Worm (Caenorhabditis elegans): Measurements from ENCODE around the gene tba-8.

- TF ChIP-seq ama-1 (optimal IDR thresholded peaks at IDR 0.05) (no peak), tbx-37 (GFP tag; conservative IDR thresholded peaks at IDR 0.05) (no peak), hmbx-1 (tag; optimal IDR thresholded peaks at IDR 0.05) (no peak), tra-4 (tag; optimal IDR thresholded peaks at IDR 0.05) (no peak), hmg-4 (GFP tag; optimal IDR thresholded peaks at IDR 0.05) (no peak), flt-1 (GFP tag; IDR thresholded peaks at IDR 0.05) (no peak), B0310.2 (tag; optimal IDR thresholded peaks at IDR 0.05) (no peak), tbx-11 (GFP tag; IDR thresholded peaks at IDR 0.05) (no peak), pes-1 (GFP tag; IDR thresholded peaks at IDR 0.05) (no peak), hnd-1 (tag; optimal IDR thresholded peaks at IDR 0.05) (no peak), aly-1 (tag; optimal IDR thresholded peaks at IDR 0.05) (no peak)
These were observed 49.0 kb downstream of the tba-8 start for ce11 chrX:9409114-9409513.
